Worm (Caenorhabditis elegans) whole organism, early embryonic: ENCODE measurements around the gene spe-6.

Experiments
- ama-1 ChIP-seq: fragments of 150-350 bp; optimal IDR thresholded peaks from 2 replicates; lab custom pipeline; 2014
- sea-1 ChIP-seq: fragments of 200-800 bp; sonication (Bioruptor generic); conservative IDR thresholded peaks from 2 replicates; pipeline ENCODE4 v1.3.6; 2022; ENCODE audit warnings: missing genetic modification characterization, missing compliant biosample characterization
- tra-4 ChIP-seq: sonication (generic microtip); optimal IDR thresholded peaks from 2 replicates; lab custom pipeline; 2017; ENCODE audit warnings: missing genetic modification characterization, missing compliant biosample characterization

- TF ChIP-seq ama-1 (lab: Kevin White, UChicago) (no peak), tra-4 (tag; lab: Kevin White, UChicago) (no peak), sea-1 (GFP tag; lab: Robert Waterston, UW) (no peak)
These were observed 39.7 kb downstream of the spe-6 start for ce11 chrIII:11544947-11545346.
